Fruit fly (Drosophila melanogaster) whole organism, pupa: ENCODE measurements around the gene CG15047.

Experiments used
- CG10348 ChIP-seq: fragments of 200-800 bp; sonication (Bioruptor generic); IDR thresholded peaks from 2 replicates; pipeline ENCODE4 v1.3.6; 2022; ENCODE audit warnings: missing biosample characterization, missing genetic modification characterization
- CG12605 ChIP-seq: fragments of 200-800 bp; sonication (Bioruptor generic); IDR thresholded peaks from 2 replicates; pipeline ENCODE4 v1.3.6; 2022; ENCODE audit warnings: missing biosample characterization, missing genetic modification characterization
- CG13204 ChIP-seq: fragments of 200-800 bp; sonication (Bioruptor generic); optimal IDR thresholded peaks from 2 replicates; lab custom pipeline; 2018; ENCODE audit warnings: missing biosample characterization, mild to moderate bottlenecking, missing genetic modification characterization, moderate library complexity
- CG14655 ChIP-seq: fragments of 200-800 bp; sonication (Bioruptor generic); optimal IDR thresholded peaks from 3 replicates; lab custom pipeline; 2017; ENCODE audit warnings: mild to moderate bottlenecking, missing biosample characterization, missing genetic modification reagents, missing genetic modification characterization
- CG15710 ChIP-seq: fragments of 200-800 bp; sonication (Bioruptor generic); optimal IDR thresholded peaks from 2 replicates; lab custom pipeline; 2018; ENCODE audit warnings: missing biosample characterization, mild to moderate bottlenecking, missing genetic modification characterization, moderate library complexity
- CG17806 ChIP-seq: fragments of 200-800 bp; sonication (Bioruptor generic); optimal IDR thresholded peaks from 2 replicates; lab custom pipeline; 2018; ENCODE audit warnings: missing biosample characterization, mild to moderate bottlenecking, missing genetic modification characterization, moderate library complexity
- CG32121 ChIP-seq: fragments of 200-800 bp; sonication (Bioruptor generic); IDR thresholded peaks from 2 replicates; pipeline ENCODE4 v1.3.6; 2022; ENCODE audit warnings: missing biosample characterization, missing genetic modification characterization
- CG34367 ChIP-seq: fragments of 200-800 bp; sonication (Bioruptor generic); optimal IDR thresholded peaks from 2 replicates; lab custom pipeline; 2018; ENCODE audit warnings: missing biosample characterization, mild to moderate bottlenecking, missing genetic modification characterization
- CG4496 ChIP-seq: fragments of 200-800 bp; sonication (Bioruptor generic); IDR thresholded peaks from 3 replicates; pipeline ENCODE4 v1.3.6; 2022; ENCODE audit warnings: missing biosample characterization, missing genetic modification characterization
- CG8159 ChIP-seq: fragments of 200-800 bp; sonication (Bioruptor generic); optimal IDR thresholded peaks from 3 replicates; lab custom pipeline; 2018; ENCODE audit warnings: missing biosample characterization, mild to moderate bottlenecking, missing genetic modification characterization, moderate library complexity
- CG8301 ChIP-seq: fragments of 200-800 bp; sonication (Bioruptor generic); optimal IDR thresholded peaks from 2 replicates; lab custom pipeline; 2018; ENCODE audit warnings: missing biosample characterization, mild to moderate bottlenecking, missing genetic modification characterization
- CG9948 ChIP-seq: fragments of 200-800 bp; sonication (Bioruptor generic); optimal IDR thresholded peaks from 2 replicates; lab custom pipeline; 2018; ENCODE audit warnings: missing biosample characterization, mild to moderate bottlenecking, missing genetic modification characterization, moderate library complexity
- D1 ChIP-seq: fragments of 200-800 bp; sonication (Bioruptor generic); optimal IDR thresholded peaks from 2 replicates; lab custom pipeline; 2018; ENCODE audit warnings: missing biosample characterization, mild to moderate bottlenecking, missing genetic modification characterization, moderate library complexity
- EcR ChIP-seq: fragments of 200-800 bp; sonication (Bioruptor generic); optimal IDR thresholded peaks from 3 replicates; lab custom pipeline; 2019; ENCODE audit warnings: missing biosample characterization, missing genetic modification characterization, mild to moderate bottlenecking, moderate library complexity, missing genetic modification reagents
- Ets98B ChIP-seq: fragments of 200-800 bp; sonication (Bioruptor generic); IDR thresholded peaks from 2 replicates; pipeline ENCODE4 v1.3.6; 2022; ENCODE audit warnings: missing biosample characterization, missing genetic modification characterization
- Pif1A ChIP-seq: fragments of 200-800 bp; sonication (Bioruptor generic); optimal IDR thresholded peaks from 3 replicates; lab custom pipeline; 2016; ENCODE audit warnings: missing biosample characterization, missing genetic modification characterization
- Pif1B ChIP-seq: fragments of 200-800 bp; sonication (Bioruptor generic); optimal IDR thresholded peaks from 3 replicates; lab custom pipeline; 2016; ENCODE audit warnings: missing biosample characterization, missing genetic modification characterization
- Snoo ChIP-seq: fragments of 200-800 bp; sonication (Bioruptor generic); optimal IDR thresholded peaks from 3 replicates; lab custom pipeline; 2017; ENCODE audit warnings: missing biosample characterization, mild to moderate bottlenecking, missing genetic modification characterization, inconsistent platforms
- fd96Ca ChIP-seq: fragments of 200-800 bp; sonication (Bioruptor generic); IDR thresholded peaks from 3 replicates; pipeline ENCODE4 v1.3.6; 2022; ENCODE audit warnings: missing biosample characterization, missing genetic modification characterization
- gl ChIP-seq: fragments of 200-800 bp; sonication (Bioruptor generic); optimal IDR thresholded peaks from 2 replicates; lab custom pipeline; 2018; ENCODE audit warnings: missing biosample characterization, mild to moderate bottlenecking, missing genetic modification characterization
- rn ChIP-seq: fragments of 200-800 bp; sonication (Bioruptor generic); IDR thresholded peaks from 2 replicates; pipeline ENCODE4 v1.3.6; 2022; ENCODE audit warnings: missing biosample characterization, missing genetic modification characterization

Gene CG15047

DNA sequence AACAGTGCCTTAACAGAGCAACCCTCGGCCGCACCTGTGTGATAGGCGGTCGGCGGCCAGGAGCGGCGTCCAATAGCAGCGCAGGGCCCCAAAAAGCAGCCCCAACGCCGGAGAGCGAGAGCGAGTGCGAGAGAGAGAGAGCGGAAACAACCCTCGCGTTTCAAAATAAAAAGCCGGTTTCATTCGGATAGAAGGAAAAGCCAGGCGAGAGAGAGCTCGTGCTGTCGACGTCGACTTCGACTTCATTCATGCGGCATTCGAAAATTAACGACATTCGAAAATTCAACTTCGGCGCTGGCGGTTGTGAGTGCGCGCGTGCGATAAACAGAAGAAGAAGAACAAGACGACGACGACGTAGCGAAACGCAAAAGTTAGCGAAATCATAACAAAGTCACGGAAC, 5.9 kb downstream of the CG15047 start:
- TF ChIP-seq CG17806 (tag; lab: Kevin White, UChicago) (no peak), fd96Ca (GFP tag; lab: Robert Waterston, UW) (peak; percentile 51; the same call in 1 of the 3 replicates), CG32121 (GFP tag; lab: Robert Waterston, UW) (peak; percentile 31; the same call in 1 of the 2 replicates), Ets98B (GFP tag; lab: Robert Waterston, UW) (peak; percentile 26; the same call in 1 of the 2 replicates), CG4496 (GFP tag; lab: Robert Waterston, UW) (0 out of 3 replicates have a peak, but pooled peaks have one; percentile 48), CG13204 (GFP tag; lab: Kevin White, UChicago) (peak; percentile 57), EcR (GFP tag; lab: Kevin White, UChicago) (peak; percentile 2), CG12605 (GFP tag; lab: Robert Waterston, UW) (peak; percentile 44), gl (tag; lab: Kevin White, UChicago) (no peak)

DNA sequence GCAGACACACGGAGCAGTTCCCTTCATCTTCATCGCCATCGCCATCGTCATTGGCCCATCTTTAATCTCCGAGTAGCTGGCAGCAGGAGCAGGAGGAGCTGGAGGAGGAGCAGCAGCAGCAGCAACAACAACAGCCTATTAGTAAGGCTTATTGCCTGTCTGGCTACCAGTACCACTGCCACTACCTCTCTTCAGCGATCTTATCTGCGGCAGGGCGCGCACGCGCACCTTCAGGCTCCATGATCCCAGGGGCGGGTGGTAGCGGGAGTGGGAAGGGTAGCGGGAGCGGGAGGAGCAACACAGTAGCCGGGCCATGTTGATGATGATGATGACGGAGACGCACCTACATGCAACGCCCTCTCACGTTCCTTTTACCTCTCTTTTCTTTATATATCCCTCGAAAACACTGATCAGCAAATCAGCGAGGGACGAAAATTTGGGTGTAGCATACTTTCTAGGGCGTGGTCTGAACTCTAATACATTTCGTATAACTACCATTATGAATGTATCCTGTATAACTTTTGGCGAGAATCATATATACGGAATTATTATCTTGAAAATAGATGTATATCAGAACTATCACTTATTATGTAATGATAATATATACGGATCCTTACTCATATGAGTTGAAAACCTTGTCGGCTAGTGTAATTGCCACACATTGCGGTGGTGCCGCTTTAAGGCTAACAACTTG, 8.7 kb downstream of the CG15047 start:
- TF ChIP-seq Pif1A (GFP tag; lab: Kevin White, UChicago) (no peak), CG9948 (tag; lab: Kevin White, UChicago) (peak; percentile 51), CG12605 (GFP tag; lab: Robert Waterston, UW) (no peak), CG15710 (peak; percentile 59), CG13204 (GFP tag; lab: Kevin White, UChicago) (peak; percentile 78), CG32121 (GFP tag; lab: Robert Waterston, UW) (no peak), CG17806 (tag; lab: Kevin White, UChicago) (peak; percentile 24), CG14655 (peak; percentile 18), CG8301 (tag; lab: Kevin White, UChicago) (peak; percentile 1), CG34367 (tag; lab: Kevin White, UChicago) (peak; percentile 56), CG8159 (tag; lab: Kevin White, UChicago) (peak; percentile 67)

- TF ChIP-seq D1 (tag; lab: Kevin White, UChicago): no peak
- peak; percentile 61 for TF ChIP-seq CG14655
- TF ChIP-seq gl (tag; lab: Kevin White, UChicago): peak; percentile 36
- TF ChIP-seq CG17806 (tag; lab: Kevin White, UChicago): peak; percentile 69
- peak; percentile 71 for TF ChIP-seq CG8159 (tag; lab: Kevin White, UChicago)
- TF ChIP-seq CG9948 (tag; lab: Kevin White, UChicago): peak; percentile 57
- no peak for TF ChIP-seq rn
- peak; percentile 62 for TF ChIP-seq CG34367 (tag; lab: Kevin White, UChicago)
- TF ChIP-seq fd96Ca (GFP tag; lab: Robert Waterston, UW): peak; percentile 71
- peak; percentile 70 for TF ChIP-seq Pif1A (GFP tag; lab: Kevin White, UChicago)
- TF ChIP-seq CG8301 (tag; lab: Kevin White, UChicago): peak; percentile 55
- TF ChIP-seq CG13204 (GFP tag; lab: Kevin White, UChicago): peak; percentile 40
- TF ChIP-seq Snoo (tag; lab: Kevin White, UChicago): peak; percentile 36
- TF ChIP-seq Pif1B (GFP tag; lab: Kevin White, UChicago): peak; percentile 66
- TF ChIP-seq Ets98B (GFP tag; lab: Robert Waterston, UW): no peak
- TF ChIP-seq CG10348: no peak
- peak; percentile 36; the same call in 1 of the 3 replicates for TF ChIP-seq CG4496 (GFP tag; lab: Robert Waterston, UW)
- TF ChIP-seq CG15710: peak; percentile 67
- no peak for TF ChIP-seq CG12605 (GFP tag; lab: Robert Waterston, UW)
- 0 out of 2 replicates have a peak, but pooled peaks have one; percentile 10 for TF ChIP-seq CG32121 (GFP tag; lab: Robert Waterston, UW)
- TF ChIP-seq EcR (GFP tag; lab: Kevin White, UChicago): no peak
Observed at dm6 chrX:18538204-18538864, 9.9 kb downstream of the CG15047 start.

DNA sequence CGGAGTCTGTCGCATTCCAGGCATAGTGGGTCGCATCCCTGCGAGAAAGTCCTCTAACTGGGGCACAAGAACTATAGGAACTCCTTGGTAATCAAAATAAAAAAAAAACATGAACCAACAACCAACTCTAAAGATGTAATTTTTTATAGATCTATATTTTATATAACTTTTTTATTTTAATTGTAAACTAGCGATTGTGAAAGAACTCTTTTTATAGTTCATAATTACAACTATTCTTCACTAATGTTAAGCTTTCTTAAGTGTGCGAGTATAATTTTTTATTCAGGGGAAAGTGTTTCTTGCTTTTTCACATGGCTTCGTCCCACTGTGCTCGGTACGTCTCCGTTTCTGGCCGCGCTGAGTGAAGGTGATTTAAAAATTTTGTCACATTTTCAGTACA, 11.8 kb downstream of the CG15047 start:
- TF ChIP-seq gl (tag; lab: Kevin White, UChicago) (no peak), Pif1A (GFP tag; lab: Kevin White, UChicago) (peak; percentile 14), Snoo (tag; lab: Kevin White, UChicago) (peak; percentile 58), CG14655 (peak; percentile 61), CG4496 (GFP tag; lab: Robert Waterston, UW) (peak; percentile 45; the same call in 1 of the 3 replicates), CG34367 (tag; lab: Kevin White, UChicago) (peak; percentile 51), CG12605 (GFP tag; lab: Robert Waterston, UW) (0 out of 2 replicates have a peak, but pooled peaks have one; percentile 28), CG17806 (tag; lab: Kevin White, UChicago) (peak; percentile 56), CG8301 (tag; lab: Kevin White, UChicago) (peak; percentile 31), CG9948 (tag; lab: Kevin White, UChicago) (peak; percentile 73), EcR (GFP tag; lab: Kevin White, UChicago) (no peak), Pif1B (GFP tag; lab: Kevin White, UChicago) (peak; percentile 51), CG8159 (tag; lab: Kevin White, UChicago) (peak; percentile 78), CG15710 (peak; percentile 57), CG13204 (GFP tag; lab: Kevin White, UChicago) (peak; percentile 7), CG32121 (GFP tag; lab: Robert Waterston, UW) (no peak), D1 (tag; lab: Kevin White, UChicago) (no peak), rn (no peak), Ets98B (GFP tag; lab: Robert Waterston, UW) (no peak), CG10348 (no peak), fd96Ca (GFP tag; lab: Robert Waterston, UW) (no peak)
